Fruit fly (Drosophila melanogaster) whole organism, wandering third instar larva: ENCODE data around the gene RpL30.

Source experiments
- CrebA ChIP-seq: fragments of 200-800 bp; sonication (Bioruptor generic); optimal IDR thresholded peaks from 2 replicates; lab custom pipeline; 2016; ENCODE audit warnings: missing biosample characterization, mild to moderate bottlenecking, missing genetic modification characterization, borderline replicate concordance
- GATAd ChIP-seq: sonication (Bioruptor generic); optimal IDR thresholded peaks from 2 replicates; lab custom pipeline; 2016; ENCODE audit warnings: missing biosample characterization, missing genetic modification characterization
- HLH106 ChIP-seq: fragments of 200-800 bp; optimal IDR thresholded peaks from 3 replicates; lab custom pipeline; 2019; ENCODE audit warnings: missing biosample characterization, mild to moderate bottlenecking, missing genetic modification characterization, moderate library complexity
- Hr78 ChIP-seq: fragments of >200 bp; optimal IDR thresholded peaks from 2 replicates; lab custom pipeline; 2017; ENCODE audit warnings: missing biosample characterization, missing genetic modification characterization
- Mio ChIP-seq: sonication (Bioruptor generic); optimal IDR thresholded peaks from 2 replicates; lab custom pipeline; 2016; ENCODE audit warnings: missing biosample characterization, missing genetic modification characterization
- Myc ChIP-seq: fragments of >200 bp; optimal IDR thresholded peaks from 2 replicates; lab custom pipeline; 2017
- OdsH ChIP-seq: fragments of 200-800 bp; sonication (Bioruptor generic); optimal IDR thresholded peaks from 2 replicates; lab custom pipeline; 2016; ENCODE audit warnings: missing biosample characterization, mild to moderate bottlenecking, missing genetic modification characterization
- Rel ChIP-seq, 2 experiments: fragments of 200-800 bp; sonication (Bioruptor generic) in 1 of 2; optimal IDR thresholded peaks; 2 replicates in 1 of 2; 3 replicates in 1 of 2; lab custom pipeline; 2016 to 2019; ENCODE audit warnings: mild to moderate bottlenecking in 2 of 2, missing biosample characterization in 2 of 2, missing genetic modification characterization in 2 of 2, moderate library complexity in 1 of 2
- br ChIP-seq: fragments of 200-800 bp; sonication (Bioruptor generic); optimal IDR thresholded peaks from 2 replicates; lab custom pipeline; 2016; ENCODE audit warnings: missing biosample characterization, missing genetic modification characterization
- dsf ChIP-seq: sonication (Bioruptor generic); optimal IDR thresholded peaks from 2 replicates; lab custom pipeline; 2016; ENCODE audit warnings: missing biosample characterization, missing genetic modification characterization, borderline replicate concordance
- foxo ChIP-seq, 2 experiments: fragments of 200-800 bp; sonication (Bioruptor generic); optimal IDR thresholded peaks; 2 replicates in 1 of 2; 3 replicates in 1 of 2; lab custom pipeline; 2016 to 2017; ENCODE audit warnings: missing biosample characterization in 2 of 2, missing genetic modification characterization in 2 of 2
- fru ChIP-seq: fragments of 200-800 bp; sonication (Bioruptor generic); optimal IDR thresholded peaks from 3 replicates; lab custom pipeline; 2016; ENCODE audit warnings: missing biosample characterization, mild to moderate bottlenecking, missing genetic modification characterization
- pan ChIP-seq: fragments of >200 bp; optimal IDR thresholded peaks from 2 replicates; lab custom pipeline; 2017
- usp ChIP-seq: fragments of >200 bp; optimal IDR thresholded peaks from 2 replicates; lab custom pipeline; 2017; ENCODE audit warnings: missing biosample characterization, missing genetic modification characterization

- TF ChIP-seq GATAd (GFP tag; lab: Kevin White, UChicago): no peak
- TF ChIP-seq pan (lab: Kevin White, UChicago): no peak
- TF ChIP-seq br (GFP tag; lab: Kevin White, UChicago): no peak
- TF ChIP-seq fru: no peak
- peak in 1 of 2 experiments; percentile 23 for TF ChIP-seq foxo (GFP tag; optimal IDR thresholded peaks at IDR 0.05; lab: Kevin White, UChicago)
- no peak for TF ChIP-seq Hr78 (GFP tag; lab: Kevin White, UChicago)
- TF ChIP-seq OdsH (GFP tag; lab: Kevin White, UChicago): no peak
- no peak for TF ChIP-seq Mio (GFP tag; lab: Kevin White, UChicago)
- TF ChIP-seq Myc (lab: Kevin White, UChicago): no peak
- no peak for TF ChIP-seq usp (GFP tag; lab: Kevin White, UChicago)
- TF ChIP-seq Rel (GFP tag; optimal IDR thresholded peaks at IDR 0.05; lab: Kevin White, UChicago): no peak
- TF ChIP-seq Rel (tag; optimal IDR thresholded peaks at IDR 0.05; lab: Kevin White, UChicago): peak; percentile 25
- no peak for TF ChIP-seq CrebA
- TF ChIP-seq dsf (GFP tag; lab: Kevin White, UChicago): no peak
- peak; percentile 6 for TF ChIP-seq HLH106 (tag; lab: Kevin White, UChicago)
Measured at dm6 chr2L:19034213-19034929, 25.3 kb upstream of the RpL30 start, which contains the start of the genes mib2 and CG31800.
